Worm (Caenorhabditis elegans): ENCODE data around the gene sec-22.

DNA sequence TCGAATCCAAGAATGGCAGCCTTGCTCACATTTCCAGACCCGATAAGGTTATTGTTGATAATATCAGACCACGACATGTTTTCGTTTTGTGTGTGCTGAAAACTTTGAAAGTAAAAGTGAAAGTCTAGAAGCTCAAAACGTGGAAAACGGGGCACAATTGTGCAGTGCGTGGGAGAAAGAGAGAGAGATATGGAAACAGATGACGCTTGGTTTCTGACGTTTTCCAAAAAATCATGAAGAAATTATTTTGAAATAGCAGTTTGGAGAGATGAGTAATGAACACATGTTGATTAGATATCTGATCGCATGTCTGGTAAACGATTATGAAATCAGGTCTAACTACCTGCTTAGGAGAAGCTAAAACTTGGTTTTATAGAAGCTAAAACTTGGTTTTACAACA, 45.2 kb downstream of the sec-22 start, which contains the start of gene pfn-3:
- no peak for TF ChIP-seq ama-1 (optimal IDR thresholded peaks at IDR 0.05)
- no peak for TF ChIP-seq saeg-2 (GFP tag; IDR thresholded peaks at IDR 0.05)
- TF ChIP-seq ceh-20 (GFP tag; IDR thresholded peaks at IDR 0.05), result no peak
- no peak for TF ChIP-seq ctbp-1 (GFP tag; IDR thresholded peaks at IDR 0.05)
- no peak for TF ChIP-seq nhr-28 (tag; optimal IDR thresholded peaks at IDR 0.05)
- no peak for TF ChIP-seq spr-3 (GFP tag; optimal IDR thresholded peaks at IDR 0.05)

Measured in whole organism, L4 larva.